Worm (Caenorhabditis elegans) whole organism, L2 larva: Measurements from ENCODE around the gene C08E8.11.

Experiments used
- ZK546.5 ChIP-seq: sonication (generic microtip); optimal IDR thresholded peaks from 2 replicates; lab custom pipeline; 2017; ENCODE audit warnings: missing biosample characterization, missing genetic modification characterization
- aly-2 ChIP-seq: fragments of 150-350 bp; optimal IDR thresholded peaks from 2 replicates; lab custom pipeline; 2014; ENCODE audit warnings: missing biosample characterization, missing genetic modification characterization
- ama-1 ChIP-seq: fragments of 150-350 bp; optimal IDR thresholded peaks from 2 replicates; lab custom pipeline; 2018; ENCODE audit warnings: inconsistent platforms
- blmp-1 ChIP-seq: sonication (generic microtip); optimal IDR thresholded peaks from 2 replicates; lab custom pipeline; 2017; ENCODE audit warnings: missing genetic modification characterization, mild to moderate bottlenecking, missing compliant biosample characterization, antibody characterized with exemption, moderate library complexity; ENCODE audit not compliant: insufficient read depth
- ceh-82 ChIP-seq: fragments of 150-350 bp; optimal IDR thresholded peaks from 2 replicates; lab custom pipeline; 2014; ENCODE audit warnings: missing biosample characterization, missing genetic modification characterization
- elt-3 ChIP-seq: sonication (generic microtip); optimal IDR thresholded peaks from 2 replicates; lab custom pipeline; 2017; ENCODE audit warnings: missing biosample characterization, missing genetic modification characterization
- lsy-2 ChIP-seq, 2 experiments: fragments of 150-350 bp in 1 of 2; sonication (generic microtip) in 1 of 2; optimal IDR thresholded peaks; 2 replicates each; lab custom pipeline; 2014 to 2017; ENCODE audit warnings: missing biosample characterization in 2 of 2, missing genetic modification characterization in 2 of 2
- nhr-11 ChIP-seq: fragments of 150-350 bp; optimal IDR thresholded peaks from 2 replicates; lab custom pipeline; 2014; ENCODE audit warnings: missing biosample characterization, missing genetic modification characterization
- nhr-237 ChIP-seq: fragments of 150-350 bp; optimal IDR thresholded peaks from 2 replicates; lab custom pipeline; 2014; ENCODE audit warnings: missing biosample characterization, missing genetic modification characterization
- nhr-25 ChIP-seq: fragments of 150-350 bp; sonication (generic microtip); optimal IDR thresholded peaks from 3 replicates; lab custom pipeline; 2014; ENCODE audit warnings: missing biosample characterization, missing genetic modification characterization
- sma-9 ChIP-seq, 2 experiments: fragments of 150-350 bp in 1 of 2; sonication (generic microtip) in 1 of 2; optimal IDR thresholded peaks; 2 replicates each; lab custom pipeline; 2014 to 2016; ENCODE audit warnings: missing genetic modification characterization in 2 of 2, mild to moderate bottlenecking in 1 of 2, missing biosample characterization in 1 of 2, missing compliant biosample characterization in 1 of 2, missing genetic modification reagents in 1 of 2, moderate library complexity in 1 of 2
- unc-62 ChIP-seq: fragments of 150-350 bp; optimal IDR thresholded peaks from 2 replicates; lab custom pipeline; 2014; ENCODE audit warnings: missing biosample characterization, missing genetic modification reagents, missing genetic modification characterization
- zag-1 ChIP-seq: fragments of 150-350 bp; optimal IDR thresholded peaks from 2 replicates; lab custom pipeline; 2014; ENCODE audit warnings: missing biosample characterization, missing genetic modification characterization
- ztf-11 ChIP-seq: sonication (generic microtip); optimal IDR thresholded peaks from 2 replicates; lab custom pipeline; 2017; ENCODE audit warnings: missing biosample characterization, missing genetic modification characterization

- no peak for TF ChIP-seq blmp-1 (tag; lab: Kevin White, UChicago)
- TF ChIP-seq nhr-237 (tag; lab: Kevin White, UChicago) = no peak
- TF ChIP-seq aly-2 = no peak
- TF ChIP-seq ama-1 (lab: Kevin White, UChicago) = no peak
- no peak for TF ChIP-seq sma-9 (GFP tag; optimal IDR thresholded peaks at IDR 0.05; lab: Kevin White, UChicago)
- TF ChIP-seq sma-9 (tag; optimal IDR thresholded peaks at IDR 0.05; lab: Kevin White, UChicago) = no peak
- TF ChIP-seq nhr-11 (tag; lab: Kevin White, UChicago) = no peak
- no peak for TF ChIP-seq ceh-82 (tag; lab: Kevin White, UChicago)
- TF ChIP-seq nhr-25 (tag; lab: Kevin White, UChicago) = no peak
- no peak for TF ChIP-seq lsy-2 (tag; optimal IDR thresholded peaks at IDR 0.05; lab: Kevin White, UChicago)
- no peak for TF ChIP-seq unc-62 (GFP tag; lab: Kevin White, UChicago)
- no peak for TF ChIP-seq ZK546.5
- TF ChIP-seq zag-1 (tag; lab: Kevin White, UChicago) = no peak
- TF ChIP-seq elt-3 (tag; lab: Kevin White, UChicago) = no peak
- no peak for TF ChIP-seq ztf-11 (tag; lab: Kevin White, UChicago)
Measured at ce11 chrV:18323231-18323630, 27.6 kb upstream of the C08E8.11 start, which contains the start of gene B0462.5.
